Fruit fly (Drosophila melanogaster) whole organism, wandering third instar larva: ENCODE measurements around the gene ppk28.

Experiments used
- Abd-B ChIP-seq: fragments of >200 bp; optimal IDR thresholded peaks from 2 replicates; lab custom pipeline; 2017; ENCODE audit warnings: missing biosample characterization, missing genetic modification characterization
- CG32264 ChIP-seq: fragments of 200-800 bp; sonication (Bioruptor generic); optimal IDR thresholded peaks from 2 replicates; lab custom pipeline; 2016; ENCODE audit warnings: missing biosample characterization, missing genetic modification characterization
- CG9705 ChIP-seq: fragments of 200-800 bp; sonication (Bioruptor generic); optimal IDR thresholded peaks from 2 replicates; lab custom pipeline; 2018; ENCODE audit warnings: missing biosample characterization, mild to moderate bottlenecking, missing genetic modification characterization
- CrebA ChIP-seq: fragments of 200-800 bp; sonication (Bioruptor generic); optimal IDR thresholded peaks from 2 replicates; lab custom pipeline; 2016; ENCODE audit warnings: missing biosample characterization, mild to moderate bottlenecking, missing genetic modification characterization, borderline replicate concordance
- Dfd ChIP-seq: fragments of >200 bp; optimal IDR thresholded peaks from 2 replicates; lab custom pipeline; 2017; ENCODE audit warnings: missing biosample characterization, missing genetic modification characterization
- Dif ChIP-seq: fragments of 200-275, 200-300 bp; sonication (Bioruptor generic); optimal IDR thresholded peaks from 2 replicates; lab custom pipeline; 2018; ENCODE audit warnings: missing biosample characterization, missing genetic modification characterization; ENCODE audit not compliant: partially characterized antibody
- GATAd ChIP-seq: sonication (Bioruptor generic); optimal IDR thresholded peaks from 2 replicates; lab custom pipeline; 2016; ENCODE audit warnings: missing biosample characterization, missing genetic modification characterization
- HLH106 ChIP-seq: fragments of 200-800 bp; optimal IDR thresholded peaks from 3 replicates; lab custom pipeline; 2019; ENCODE audit warnings: missing biosample characterization, mild to moderate bottlenecking, missing genetic modification characterization, moderate library complexity
- Hnf4 ChIP-seq: fragments of 200-800 bp; sonication (Bioruptor generic); optimal IDR thresholded peaks from 2 replicates; lab custom pipeline; 2016; ENCODE audit warnings: missing biosample characterization, mild to moderate bottlenecking, missing genetic modification characterization
- Hr78 ChIP-seq: fragments of >200 bp; optimal IDR thresholded peaks from 2 replicates; lab custom pipeline; 2017; ENCODE audit warnings: missing biosample characterization, missing genetic modification characterization
- Hr83 ChIP-seq: fragments of 200-300 bp; sonication (Bioruptor generic); optimal IDR thresholded peaks from 2 replicates; lab custom pipeline; 2016; ENCODE audit warnings: missing biosample characterization, mild to moderate bottlenecking, missing genetic modification characterization, moderate library complexity; ENCODE audit not compliant: poor library complexity, severe bottlenecking
- Jra ChIP-seq: sonication (Bioruptor generic); optimal IDR thresholded peaks from 2 replicates; lab custom pipeline; 2016; ENCODE audit warnings: missing biosample characterization, missing genetic modification characterization
- Myc ChIP-seq: fragments of >200 bp; optimal IDR thresholded peaks from 2 replicates; lab custom pipeline; 2017
- N ChIP-seq: fragments of >200 bp; optimal IDR thresholded peaks from 2 replicates; lab custom pipeline; 2018; ENCODE audit warnings: missing biosample characterization, missing external identifiers, missing genetic modification characterization
- OdsH ChIP-seq: fragments of 200-800 bp; sonication (Bioruptor generic); optimal IDR thresholded peaks from 2 replicates; lab custom pipeline; 2016; ENCODE audit warnings: missing biosample characterization, mild to moderate bottlenecking, missing genetic modification characterization
- Rel ChIP-seq, 2 experiments: fragments of 200-800 bp; sonication (Bioruptor generic) in 1 of 2; optimal IDR thresholded peaks; 2 replicates in 1 of 2; 3 replicates in 1 of 2; lab custom pipeline; 2016 to 2019; ENCODE audit warnings: mild to moderate bottlenecking in 2 of 2, missing biosample characterization in 2 of 2, missing genetic modification characterization in 2 of 2, moderate library complexity in 1 of 2
- Sp1 ChIP-seq: fragments of 200-800 bp; sonication (Bioruptor generic); optimal IDR thresholded peaks from 3 replicates; lab custom pipeline; 2019; ENCODE audit warnings: missing biosample characterization, mild to moderate bottlenecking, missing genetic modification characterization, moderate library complexity
- Vsx2 ChIP-seq: fragments of 200-300, 225-300 bp; sonication (Bioruptor generic); optimal IDR thresholded peaks from 2 replicates; lab custom pipeline; 2018; ENCODE audit warnings: missing biosample characterization, missing genetic modification characterization; ENCODE audit not compliant: partially characterized antibody
- br ChIP-seq: fragments of 200-800 bp; sonication (Bioruptor generic); optimal IDR thresholded peaks from 2 replicates; lab custom pipeline; 2016; ENCODE audit warnings: missing biosample characterization, missing genetic modification characterization
- dl ChIP-seq, 2 experiments: fragments of 175-275, 200-275 bp in 1 of 2; fragments of 200-275 bp in 1 of 2; sonication (Bioruptor generic); optimal IDR thresholded peaks; lab custom pipeline; 2018; ENCODE audit warnings: mild to moderate bottlenecking in 2 of 2, missing biosample characterization in 2 of 2, missing genetic modification characterization in 2 of 2, moderate library complexity in 2 of 2; ENCODE audit not compliant: partially characterized antibody in 2 of 2, insufficient read depth in 1 of 2
- dmrt93B ChIP-seq: fragments of 200-800 bp; sonication (Bioruptor generic); optimal IDR thresholded peaks from 2 replicates; lab custom pipeline; 2018; ENCODE audit warnings: missing biosample characterization, mild to moderate bottlenecking, missing genetic modification characterization
- dsf ChIP-seq: sonication (Bioruptor generic); optimal IDR thresholded peaks from 2 replicates; lab custom pipeline; 2016; ENCODE audit warnings: missing biosample characterization, missing genetic modification characterization, borderline replicate concordance
- ey ChIP-seq: fragments of 200-800 bp; sonication (Bioruptor generic); optimal IDR thresholded peaks from 2 replicates; lab custom pipeline; 2016; ENCODE audit warnings: missing biosample characterization, missing genetic modification characterization
- foxo ChIP-seq, 2 experiments: fragments of 200-800 bp; sonication (Bioruptor generic); optimal IDR thresholded peaks; 2 replicates in 1 of 2; 3 replicates in 1 of 2; lab custom pipeline; 2016 to 2017; ENCODE audit warnings: missing biosample characterization in 2 of 2, missing genetic modification characterization in 2 of 2
- fru ChIP-seq: fragments of 200-800 bp; sonication (Bioruptor generic); optimal IDR thresholded peaks from 3 replicates; lab custom pipeline; 2016; ENCODE audit warnings: missing biosample characterization, mild to moderate bottlenecking, missing genetic modification characterization
- h ChIP-seq: fragments of 200-800 bp; sonication (Bioruptor generic); optimal IDR thresholded peaks from 3 replicates; lab custom pipeline; 2016; ENCODE audit warnings: missing biosample characterization, mild to moderate bottlenecking, missing genetic modification characterization
- jim ChIP-seq: fragments of 175-275, 200-325 bp; sonication (Bioruptor generic); optimal IDR thresholded peaks from 2 replicates; lab custom pipeline; 2016; ENCODE audit warnings: missing biosample characterization, mild to moderate bottlenecking, missing genetic modification characterization
- lola ChIP-seq: fragments of >200 bp; optimal IDR thresholded peaks from 2 replicates; lab custom pipeline; 2017; ENCODE audit warnings: missing biosample characterization, missing genetic modification characterization
- pan ChIP-seq: fragments of >200 bp; optimal IDR thresholded peaks from 2 replicates; lab custom pipeline; 2017
- psq ChIP-seq: fragments of 200-800 bp; sonication (Bioruptor generic); optimal IDR thresholded peaks from 3 replicates; lab custom pipeline; 2017; ENCODE audit warnings: missing biosample characterization, mild to moderate bottlenecking, missing genetic modification characterization, moderate library complexity
- rgr ChIP-seq: fragments of 200-800 bp; sonication (Bioruptor generic); optimal IDR thresholded peaks from 3 replicates; lab custom pipeline; 2016; ENCODE audit warnings: missing biosample characterization, mild to moderate bottlenecking, missing genetic modification characterization
- sage ChIP-seq: fragments of 200-800 bp; sonication (Bioruptor generic); optimal IDR thresholded peaks from 2 replicates; lab custom pipeline; 2016; ENCODE audit warnings: missing biosample characterization, mild to moderate bottlenecking, missing genetic modification characterization
- sv ChIP-seq: fragments of 200-800 bp; sonication (Bioruptor generic); optimal IDR thresholded peaks from 3 replicates; lab custom pipeline; 2016; ENCODE audit warnings: missing biosample characterization, missing genetic modification characterization
- tai ChIP-seq: sonication (Bioruptor generic); optimal IDR thresholded peaks from 2 replicates; lab custom pipeline; 2016; ENCODE audit warnings: missing biosample characterization, missing genetic modification characterization
- usp ChIP-seq: fragments of >200 bp; optimal IDR thresholded peaks from 2 replicates; lab custom pipeline; 2017; ENCODE audit warnings: missing biosample characterization, missing genetic modification characterization
- woc ChIP-seq: sonication (Bioruptor generic); optimal IDR thresholded peaks from 2 replicates; lab custom pipeline; 2016; ENCODE audit warnings: missing biosample characterization, mild to moderate bottlenecking, missing genetic modification characterization

The ppk28 gene

DNA sequence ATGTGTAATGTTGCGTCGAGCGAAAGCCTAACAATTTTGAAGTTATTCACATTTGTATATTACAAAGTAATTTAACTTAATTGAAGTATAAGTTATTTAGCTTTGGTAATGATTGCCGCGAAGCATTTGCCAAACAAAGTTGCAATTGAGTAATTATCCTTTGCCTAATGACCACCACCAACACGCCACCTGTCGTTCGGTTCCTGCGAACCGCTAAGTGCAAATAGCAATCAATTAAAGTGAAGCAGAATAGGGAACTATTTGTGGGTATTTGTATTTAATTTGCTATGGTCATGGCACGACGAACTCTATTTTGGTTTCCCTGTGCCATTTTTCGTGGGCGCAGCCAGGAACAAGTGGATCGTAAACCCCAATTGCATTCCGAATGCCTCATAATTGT lies 14.8 kb downstream of the ppk28 start:
- TF ChIP-seq CG32264 (no peak), br (GFP tag; lab: Kevin White, UChicago) (no peak), N (GFP tag; lab: Kevin White, UChicago) (no peak), usp (GFP tag; lab: Kevin White, UChicago) (no peak), HLH106 (tag; lab: Kevin White, UChicago) (no peak), sv (GFP tag; lab: Kevin White, UChicago) (no peak), dl (GFP tag; optimal IDR thresholded peaks at IDR 0.05; lab: Kevin White, UChicago; ENCODE audit: insufficient read depth in 1 of 2, partially characterized antibody in 2 of 2) (no peak), GATAd (GFP tag; lab: Kevin White, UChicago) (no peak), Hnf4 (no peak), CG9705 (GFP tag; lab: Kevin White, UChicago) (no peak), lola (GFP tag; lab: Kevin White, UChicago) (no peak), Sp1 (GFP tag; lab: Kevin White, UChicago) (no peak)

DNA sequence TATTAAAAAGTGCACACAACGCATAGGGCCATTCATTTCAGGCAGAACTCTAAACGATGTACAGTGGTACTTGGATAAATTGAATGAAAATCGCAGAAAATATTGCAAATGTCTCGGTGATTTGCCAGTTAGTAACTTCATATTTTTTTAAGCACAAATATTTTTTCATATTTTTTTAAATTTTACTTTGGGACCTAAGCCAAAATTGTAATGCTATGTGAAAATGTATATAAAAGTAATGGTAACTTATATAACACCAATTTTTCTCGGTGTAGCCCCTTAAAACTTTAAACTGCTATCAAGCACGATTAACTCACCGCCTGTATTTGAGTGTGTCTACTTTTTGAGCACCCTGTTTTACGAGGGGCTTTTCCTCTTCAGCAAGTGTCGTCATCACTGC lies 15.3 kb downstream of the ppk28 start:
- no peak for TF ChIP-seq Dif (GFP tag; lab: Kevin White, UChicago)
- TF ChIP-seq OdsH (GFP tag; lab: Kevin White, UChicago) = no peak
- no peak for TF ChIP-seq dl (GFP tag; optimal IDR thresholded peaks at IDR 0.05; lab: Kevin White, UChicago; ENCODE audit: insufficient read depth in 1 of 2, partially characterized antibody in 2 of 2)
- TF ChIP-seq psq = no peak
- TF ChIP-seq sv (GFP tag; lab: Kevin White, UChicago) = no peak
- no peak for TF ChIP-seq Jra (GFP tag; lab: Kevin White, UChicago)
- no peak for TF ChIP-seq foxo (GFP tag; optimal IDR thresholded peaks at IDR 0.05; lab: Kevin White, UChicago)
- no peak for TF ChIP-seq fru
- TF ChIP-seq usp (GFP tag; lab: Kevin White, UChicago) = no peak
- TF ChIP-seq jim (GFP tag; lab: Kevin White, UChicago) = no peak
- TF ChIP-seq Hr83 (GFP tag; lab: Kevin White, UChicago) = no peak
- no peak for TF ChIP-seq woc
- no peak for TF ChIP-seq ey (GFP tag; lab: Kevin White, UChicago)
- TF ChIP-seq lola (GFP tag; lab: Kevin White, UChicago) = no peak
- no peak for TF ChIP-seq HLH106 (tag; lab: Kevin White, UChicago)
- TF ChIP-seq N (GFP tag; lab: Kevin White, UChicago) = no peak
- no peak for TF ChIP-seq h
- TF ChIP-seq dmrt93B (GFP tag; lab: Kevin White, UChicago) = no peak

DNA sequence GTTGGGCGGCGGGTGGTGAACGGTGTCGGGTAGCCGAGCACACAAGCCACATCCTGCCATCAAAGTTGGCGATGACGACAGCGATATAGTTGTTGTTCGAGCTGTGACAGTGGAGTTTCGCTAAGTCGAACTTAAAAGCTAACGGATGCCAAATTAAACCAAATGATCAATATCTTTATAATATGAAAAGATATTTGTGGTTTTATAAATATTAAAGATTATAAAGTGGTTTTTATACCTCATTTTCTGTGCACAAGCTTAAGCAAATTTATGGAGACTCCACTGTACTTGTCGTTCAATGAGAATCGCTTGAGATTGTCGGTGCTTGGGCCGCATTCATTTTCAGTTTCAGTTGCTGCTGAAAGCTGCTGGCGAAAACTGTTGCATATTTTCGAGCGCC lies 16.2 kb downstream of the ppk28 start:
- TF ChIP-seq ey (GFP tag; lab: Kevin White, UChicago) (peak; percentile 24), pan (lab: Kevin White, UChicago) (no peak), tai (GFP tag; lab: Kevin White, UChicago) (no peak), Hr78 (GFP tag; lab: Kevin White, UChicago) (no peak), CG9705 (GFP tag; lab: Kevin White, UChicago) (no peak), h (peak; percentile 37), Sp1 (GFP tag; lab: Kevin White, UChicago) (peak; percentile 26), CrebA (GFP tag; lab: Kevin White, UChicago) (no peak), Abd-B (GFP tag; lab: Kevin White, UChicago) (no peak), woc (no peak), dsf (GFP tag; lab: Kevin White, UChicago) (no peak), jim (GFP tag; lab: Kevin White, UChicago) (no peak), psq (peak; percentile 25), fru (peak; percentile 22), GATAd (GFP tag; lab: Kevin White, UChicago) (no peak), Rel (GFP tag; optimal IDR thresholded peaks at IDR 0.05; lab: Kevin White, UChicago) (no peak), Rel (tag; optimal IDR thresholded peaks at IDR 0.05; lab: Kevin White, UChicago) (no peak), dl (GFP tag; optimal IDR thresholded peaks at IDR 0.05; lab: Kevin White, UChicago; ENCODE audit: insufficient read depth in 1 of 2, partially characterized antibody in 2 of 2) (no peak), OdsH (GFP tag; lab: Kevin White, UChicago) (peak; percentile 21), Hr83 (GFP tag; lab: Kevin White, UChicago) (no peak), lola (GFP tag; lab: Kevin White, UChicago) (no peak), Vsx2 (GFP tag; lab: Kevin White, UChicago) (no peak), rgr (GFP tag; lab: Kevin White, UChicago) (peak; percentile 43), sage (GFP tag; lab: Kevin White, UChicago) (no peak), foxo (GFP tag; optimal IDR thresholded peaks at IDR 0.05; lab: Kevin White, UChicago) (peak in 1 of 2 experiments; percentile 34), HLH106 (tag; lab: Kevin White, UChicago) (peak; percentile 47), br (GFP tag; lab: Kevin White, UChicago) (peak; percentile 36), Hnf4 (peak; percentile 2), Myc (no peak), Jra (GFP tag; lab: Kevin White, UChicago) (no peak), Dfd (GFP tag; lab: Kevin White, UChicago) (no peak), usp (GFP tag; lab: Kevin White, UChicago) (no peak)
